Worm (Caenorhabditis elegans) whole organism, L4/young adult: Measurements from ENCODE around the gene dsc-4.

Experiments used
- W03F9.2 ChIP-seq: fragments of 150-350 bp; optimal IDR thresholded peaks from 2 replicates; lab custom pipeline; 2014; ENCODE audit warnings: missing biosample characterization, missing genetic modification characterization
- dao-5 ChIP-seq: sonication (generic microtip); optimal IDR thresholded peaks from 2 replicates; lab custom pipeline; 2016; ENCODE audit warnings: missing genotype, missing genetic modification characterization, moderate library complexity, missing compliant biosample characterization
- him-1 ChIP-seq: sonication (generic microtip); optimal IDR thresholded peaks from 2 replicates; lab custom pipeline; 2016; ENCODE audit warnings: missing genotype, missing genetic modification reagents, missing genetic modification characterization, missing compliant biosample characterization

dsc-4 gene

ce11 chrIV:313615-314014 lies 6.7 kb downstream of the dsc-4 start, which contains the start of gene snai-1:
Gene snai-1, minus strand, starts transcription at chrIV:313715.
- no peak for TF ChIP-seq dao-5 (tag; lab: Kevin White, UChicago)
- no peak for TF ChIP-seq W03F9.2 (tag; lab: Kevin White, UChicago)
- no peak for TF ChIP-seq him-1 (tag; lab: Kevin White, UChicago)

ce11 chrIV:309526-309925 lies 10.8 kb downstream of the dsc-4 start:
- TF ChIP-seq dao-5 (tag; lab: Kevin White, UChicago) (no peak), him-1 (tag; lab: Kevin White, UChicago) (no peak), W03F9.2 (tag; lab: Kevin White, UChicago) (no peak)

- TF ChIP-seq him-1 (tag; lab: Kevin White, UChicago) = no peak
Observed at ce11 chrIV:307205-307604, 13.1 kb downstream of the dsc-4 start, which contains the start of gene swt-1. Gene swt-1, plus strand, starts transcription at chrIV:307505.

- TF ChIP-seq him-1 (tag; lab: Kevin White, UChicago) (no peak), dao-5 (tag; lab: Kevin White, UChicago) (no peak), W03F9.2 (tag; lab: Kevin White, UChicago) (no peak)
Observed at ce11 chrIV:306572-306971, 13.8 kb downstream of the dsc-4 start.

ce11 chrIV:305101-305500 lies 15.2 kb downstream of the dsc-4 start:
- TF ChIP-seq dao-5 (tag; lab: Kevin White, UChicago) (no peak), W03F9.2 (tag; lab: Kevin White, UChicago) (no peak), him-1 (tag; lab: Kevin White, UChicago) (no peak)

- no peak for TF ChIP-seq W03F9.2 (tag; lab: Kevin White, UChicago)
- no peak for TF ChIP-seq dao-5 (tag; lab: Kevin White, UChicago)
- no peak for TF ChIP-seq him-1 (tag; lab: Kevin White, UChicago)
Observed at ce11 chrIV:303264-303663, 17.1 kb downstream of the dsc-4 start.

ce11 chrIV:302743-303142 lies 17.6 kb downstream of the dsc-4 start:
- TF ChIP-seq W03F9.2 (tag; lab: Kevin White, UChicago) = no peak
- TF ChIP-seq dao-5 (tag; lab: Kevin White, UChicago) = no peak
- no peak for TF ChIP-seq him-1 (tag; lab: Kevin White, UChicago)

ce11 chrIV:300307-300706 lies 20.0 kb downstream of the dsc-4 start:
- TF ChIP-seq dao-5 (tag; lab: Kevin White, UChicago) = no peak
- TF ChIP-seq him-1 (tag; lab: Kevin White, UChicago) = no peak
- no peak for TF ChIP-seq W03F9.2 (tag; lab: Kevin White, UChicago)

ce11 chrIV:299190-299589 lies 21.2 kb downstream of the dsc-4 start:
- no peak for TF ChIP-seq him-1 (tag; lab: Kevin White, UChicago)
- TF ChIP-seq dao-5 (tag; lab: Kevin White, UChicago) = no peak
- TF ChIP-seq W03F9.2 (tag; lab: Kevin White, UChicago) = no peak

- no peak for TF ChIP-seq W03F9.2 (tag; lab: Kevin White, UChicago)
- TF ChIP-seq him-1 (tag; lab: Kevin White, UChicago) = no peak
- TF ChIP-seq dao-5 (tag; lab: Kevin White, UChicago) = no peak
Observed at ce11 chrIV:298204-298603, 22.1 kb downstream of the dsc-4 start, which contains the start of gene pnp-1. Gene pnp-1, minus strand, starts transcription at chrIV:298304.

ce11 chrIV:296849-297248 lies 23.5 kb downstream of the dsc-4 start:
- TF ChIP-seq dao-5 (tag; lab: Kevin White, UChicago) = no peak
- peak; percentile 27 for TF ChIP-seq W03F9.2 (tag; lab: Kevin White, UChicago)

- no peak for TF ChIP-seq him-1 (tag; lab: Kevin White, UChicago)
- TF ChIP-seq W03F9.2 (tag; lab: Kevin White, UChicago) = no peak
- TF ChIP-seq dao-5 (tag; lab: Kevin White, UChicago) = no peak
Observed at ce11 chrIV:295734-296201, 24.6 kb downstream of the dsc-4 start.

ce11 chrIV:294737-295136 lies 25.6 kb downstream of the dsc-4 start:
- TF ChIP-seq dao-5 (tag; lab: Kevin White, UChicago) (no peak), him-1 (tag; lab: Kevin White, UChicago) (no peak), W03F9.2 (tag; lab: Kevin White, UChicago) (no peak)

- TF ChIP-seq him-1 (tag; lab: Kevin White, UChicago) = no peak
- TF ChIP-seq dao-5 (tag; lab: Kevin White, UChicago) = no peak
- TF ChIP-seq W03F9.2 (tag; lab: Kevin White, UChicago) = no peak
Observed at ce11 chrIV:293995-294700, 26.2 kb downstream of the dsc-4 start.
